Worm (Caenorhabditis elegans) whole organism, L4 larva: ENCODE measurements around the gene Y56A3A.28.

ENCODE experiments used
- F10B5.3 ChIP-seq: sonication (generic microtip); optimal IDR thresholded peaks from 2 replicates; lab custom pipeline; 2016; ENCODE audit warnings: mild to moderate bottlenecking, missing genetic modification characterization, missing compliant biosample characterization
- F26F4.8 ChIP-seq: fragments of 200-800 bp; sonication (Bioruptor generic); conservative IDR thresholded peaks from 2 replicates; pipeline ENCODE4 v1.3.6; 2022; ENCODE audit warnings: missing genetic modification characterization, missing compliant biosample characterization
- T26A8.4 ChIP-seq: fragments of 200-800 bp; sonication (Bioruptor generic); IDR thresholded peaks from 2 replicates; pipeline ENCODE4 v1.3.6; 2022; ENCODE audit warnings: missing genetic modification characterization, missing compliant biosample characterization
- Y105C5A.15 ChIP-seq: fragments of 200-800 bp; sonication (Bioruptor generic); IDR thresholded peaks from 2 replicates; pipeline ENCODE4 v1.3.6; 2022; ENCODE audit warnings: missing genetic modification characterization, missing compliant biosample characterization
- Y48G9A.11 ChIP-seq: fragments of 200-800 bp; sonication (Bioruptor generic); IDR thresholded peaks from 2 replicates; pipeline ENCODE4 v1.3.6; 2022; ENCODE audit warnings: missing genetic modification reagents, missing genetic modification characterization, missing compliant biosample characterization
- Y75B8A.6 ChIP-seq: fragments of 200-800 bp; sonication (Bioruptor generic); IDR thresholded peaks from 2 replicates; pipeline ENCODE4 v1.3.6; 2022; ENCODE audit warnings: missing genetic modification reagents, missing genetic modification characterization, missing compliant biosample characterization
- ZK337.2 ChIP-seq: fragments of 200-800 bp; sonication (Bioruptor generic); IDR thresholded peaks from 2 replicates; pipeline ENCODE4 v1.3.6; 2022; ENCODE audit warnings: missing genetic modification reagents, missing genetic modification characterization, missing compliant biosample characterization
- aha-1 ChIP-seq: fragments of 150-350 bp; peaks from one replicate; lab custom pipeline; 2014; ENCODE audit warnings: missing biosample characterization, missing genetic modification characterization
- ama-1 ChIP-seq: fragments of 150-350 bp; optimal IDR thresholded peaks from 2 replicates; lab custom pipeline; 2014; ENCODE audit warnings: inconsistent platforms, mixed read lengths
- attf-4 ChIP-seq: sonication (generic microtip); optimal IDR thresholded peaks from 3 replicates; lab custom pipeline; 2017; ENCODE audit warnings: missing biosample characterization, missing genetic modification characterization
- ceh-62 ChIP-seq: sonication (generic microtip); optimal IDR thresholded peaks from 2 replicates; lab custom pipeline; 2017; ENCODE audit warnings: missing biosample characterization, missing genetic modification characterization
- ceh-82 ChIP-seq: sonication (generic microtip); optimal IDR thresholded peaks from 2 replicates; lab custom pipeline; 2017; ENCODE audit warnings: missing biosample characterization, missing genetic modification characterization
- cey-2 ChIP-seq: sonication (generic microtip); optimal IDR thresholded peaks from 3 replicates; lab custom pipeline; 2017; ENCODE audit warnings: missing genetic modification characterization, mild to moderate bottlenecking, missing compliant biosample characterization, antibody characterized with exemption, borderline replicate concordance; ENCODE audit not compliant: insufficient read depth
- daf-16 ChIP-seq, 3 experiments: sonication (generic microtip); optimal IDR thresholded peaks; 2 replicates each; lab custom pipeline; 2016 to 2017; ENCODE audit warnings: missing genetic modification characterization in 3 of 3, missing genetic modification reagents in 3 of 3, mild to moderate bottlenecking in 2 of 3, missing compliant biosample characterization in 2 of 3, missing biosample characterization in 1 of 3, moderate library complexity in 1 of 3
- daf-8 ChIP-seq: fragments of 200-800 bp; sonication (Bioruptor generic); IDR thresholded peaks from 2 replicates; pipeline ENCODE4 v1.3.6; 2022; ENCODE audit warnings: missing genetic modification characterization, missing compliant biosample characterization
- dmd-6 ChIP-seq: fragments of 200-800 bp; sonication (Bioruptor generic); IDR thresholded peaks from 2 replicates; pipeline ENCODE4 v1.3.6; 2022; ENCODE audit warnings: missing genetic modification reagents, missing genetic modification characterization, missing compliant biosample characterization
- dmd-8 ChIP-seq: fragments of 200-800 bp; sonication (Bioruptor generic); IDR thresholded peaks from 2 replicates; pipeline ENCODE4 v1.3.6; 2022; ENCODE audit warnings: missing genetic modification characterization, missing compliant biosample characterization
- fkh-10 ChIP-seq: fragments of 150-350 bp; optimal IDR thresholded peaks from 2 replicates; lab custom pipeline; 2014; ENCODE audit warnings: missing biosample characterization, missing genetic modification reagents, missing genetic modification characterization
- fos-1 ChIP-seq: fragments of 150-350 bp; optimal IDR thresholded peaks from 2 replicates; lab custom pipeline; 2014; ENCODE audit warnings: missing biosample characterization, missing genetic modification characterization
- hlh-30 ChIP-seq: sonication (generic microtip); optimal IDR thresholded peaks from 2 replicates; lab custom pipeline; 2017; ENCODE audit warnings: antibody characterized with exemption, mild to moderate bottlenecking, missing genetic modification characterization, missing compliant biosample characterization; ENCODE audit not compliant: insufficient read depth
- lim-7 ChIP-seq: fragments of 200-800 bp; sonication (Bioruptor generic); IDR thresholded peaks from 2 replicates; pipeline ENCODE4 v1.3.6; 2022; ENCODE audit warnings: missing genetic modification characterization, missing compliant biosample characterization
- lin-1 ChIP-seq: fragments of 200-800 bp; sonication (Bioruptor generic); IDR thresholded peaks from 2 replicates; pipeline ENCODE4 v1.3.6; 2022; ENCODE audit warnings: missing genetic modification reagents, missing genetic modification characterization, missing compliant biosample characterization
- lin-13 ChIP-seq: fragments of 150-350 bp; optimal IDR thresholded peaks from 2 replicates; lab custom pipeline; 2014; ENCODE audit warnings: missing biosample characterization, missing genetic modification reagents, missing genetic modification characterization
- lin-15B ChIP-seq: fragments of 150-350 bp; sonication (generic microtip); optimal IDR thresholded peaks from 3 replicates; lab custom pipeline; 2014; ENCODE audit warnings: missing biosample characterization, missing genetic modification characterization
- lin-29 ChIP-seq: fragments of 200-800 bp; sonication (Bioruptor generic); IDR thresholded peaks from 2 replicates; pipeline ENCODE4 v1.3.6; 2022; ENCODE audit warnings: missing genetic modification reagents, missing genetic modification characterization, missing compliant biosample characterization
- lin-38 ChIP-seq: fragments of 200-800 bp; sonication (Bioruptor generic); IDR thresholded peaks from 2 replicates; pipeline ENCODE4 v1.3.6; 2022; ENCODE audit warnings: missing genetic modification reagents, missing genetic modification characterization, missing compliant biosample characterization
- lir-3 ChIP-seq: sonication (generic microtip); optimal IDR thresholded peaks from 2 replicates; lab custom pipeline; 2016; ENCODE audit warnings: mild to moderate bottlenecking, missing genetic modification characterization, missing compliant biosample characterization
- lsy-2 ChIP-seq, 2 experiments: fragments of 150-350 bp in 1 of 2; sonication (generic microtip) in 1 of 2; optimal IDR thresholded peaks; 2 replicates each; lab custom pipeline; 2014 to 2017; ENCODE audit warnings: missing biosample characterization in 2 of 2, missing genetic modification characterization in 2 of 2
- mep-1 ChIP-seq: fragments of 150-350 bp; sonication (generic microtip); optimal IDR thresholded peaks from 3 replicates; lab custom pipeline; 2014; ENCODE audit warnings: missing biosample characterization, missing genetic modification characterization
- mxl-2 ChIP-seq: fragments of 200-800 bp; sonication (Bioruptor generic); conservative IDR thresholded peaks from 2 replicates; pipeline ENCODE4 v1.3.6; 2022; ENCODE audit warnings: missing genetic modification reagents, missing genetic modification characterization, missing compliant biosample characterization
- nhr-11 ChIP-seq: fragments of 150-350 bp; optimal IDR thresholded peaks from 2 replicates; lab custom pipeline; 2014; ENCODE audit warnings: missing biosample characterization, missing genetic modification characterization
- nhr-111 ChIP-seq: fragments of 200-800 bp; sonication (Bioruptor generic); optimal IDR thresholded peaks from 2 replicates; lab custom pipeline; 2018; ENCODE audit warnings: mild to moderate bottlenecking, missing genetic modification characterization, missing compliant biosample characterization
- nhr-237 ChIP-seq: sonication (generic microtip); optimal IDR thresholded peaks from 2 replicates; lab custom pipeline; 2017; ENCODE audit warnings: missing biosample characterization, missing genetic modification characterization
- nhr-25 ChIP-seq: sonication (generic microtip); optimal IDR thresholded peaks from 2 replicates; lab custom pipeline; 2017; ENCODE audit warnings: missing genetic modification characterization, mild to moderate bottlenecking, missing compliant biosample characterization, antibody characterized with exemption, moderate library complexity, borderline replicate concordance; ENCODE audit not compliant: insufficient read depth
- nhr-28 ChIP-seq: fragments of 150-350 bp; optimal IDR thresholded peaks from 2 replicates; lab custom pipeline; 2014; ENCODE audit warnings: missing biosample characterization, missing genetic modification characterization
- nhr-48 ChIP-seq: sonication (generic microtip); optimal IDR thresholded peaks from 2 replicates; lab custom pipeline; 2016; ENCODE audit warnings: mild to moderate bottlenecking, missing genetic modification characterization, missing compliant biosample characterization
- nhr-77 ChIP-seq: fragments of 150-350 bp; optimal IDR thresholded peaks from 2 replicates; lab custom pipeline; 2014; ENCODE audit warnings: missing biosample characterization, missing genetic modification characterization
- rbr-2 ChIP-seq: sonication (generic microtip); optimal IDR thresholded peaks from 2 replicates; lab custom pipeline; 2016; ENCODE audit warnings: missing genotype, missing genetic modification characterization, missing compliant biosample characterization
- saeg-2 ChIP-seq: fragments of 200-800 bp; sonication (Bioruptor generic); IDR thresholded peaks from 2 replicates; pipeline ENCODE4 v1.3.6; 2022; ENCODE audit warnings: missing genetic modification reagents, missing genetic modification characterization, missing compliant biosample characterization
- set-16 ChIP-seq: fragments of 200-800 bp; sonication (Bioruptor generic); IDR thresholded peaks from 2 replicates; pipeline ENCODE4 v1.3.6; 2022; ENCODE audit warnings: missing genetic modification reagents, missing genetic modification characterization, missing compliant biosample characterization
- skn-1 ChIP-seq: fragments of 150-350 bp; optimal IDR thresholded peaks from 2 replicates; lab custom pipeline; 2014; ENCODE audit warnings: missing biosample characterization, missing genetic modification characterization
- spr-1 ChIP-seq: sonication (generic microtip); optimal IDR thresholded peaks from 2 replicates; lab custom pipeline; 2016; ENCODE audit warnings: mild to moderate bottlenecking, missing genetic modification characterization, missing compliant biosample characterization
- spr-3 ChIP-seq: fragments of 200-800 bp; sonication (Bioruptor generic); optimal IDR thresholded peaks from 2 replicates; lab custom pipeline; 2018; ENCODE audit warnings: mild to moderate bottlenecking, missing genetic modification characterization, missing compliant biosample characterization
- zag-1 ChIP-seq: fragments of 150-350 bp; optimal IDR thresholded peaks from 2 replicates; lab custom pipeline; 2014; ENCODE audit warnings: missing biosample characterization, missing genetic modification characterization
- zip-11 ChIP-seq: fragments of 200-800 bp; sonication (Bioruptor generic); IDR thresholded peaks from 2 replicates; pipeline ENCODE4 v1.3.6; 2022; ENCODE audit warnings: missing genetic modification characterization, missing compliant biosample characterization
- ztf-11 ChIP-seq: fragments of 150-350 bp; optimal IDR thresholded peaks from 2 replicates; lab custom pipeline; 2014; ENCODE audit warnings: missing biosample characterization, missing genetic modification characterization
- ztf-7 ChIP-seq: fragments of 150-350 bp; optimal IDR thresholded peaks from 2 replicates; lab custom pipeline; 2014; ENCODE audit warnings: missing biosample characterization, missing genetic modification characterization

Gene Y56A3A.28

ce11 chrIII:12005871-12006358 is 34.7 kb upstream of the Y56A3A.28 start:
- peak; percentile 28; the same call in 1 of the 2 replicates for TF ChIP-seq dmd-6 (GFP tag; lab: Robert Waterston, UW)
- peak; percentile 28 for TF ChIP-seq aha-1

- TF ChIP-seq nhr-28 (peak; percentile 77), hlh-30 (tag; lab: Kevin White, UChicago) (peak; percentile 50)
These were observed 33.9 kb upstream of the Y56A3A.28 start for ce11 chrIII:12005052-12005451.

ce11 chrIII:12003264-12003663 is 32.1 kb upstream of the Y56A3A.28 start:
- TF ChIP-seq lin-13 (GFP tag; lab: Kevin White, UChicago) (peak; percentile 25), lin-38 (GFP tag; lab: Robert Waterston, UW) (peak; percentile 23), attf-4 (tag; lab: Kevin White, UChicago) (no peak), ceh-82 (tag; lab: Kevin White, UChicago) (no peak), Y48G9A.11 (GFP tag; lab: Robert Waterston, UW) (no peak), daf-8 (GFP tag; lab: Robert Waterston, UW) (no peak), ZK337.2 (GFP tag; lab: Robert Waterston, UW) (no peak), cey-2 (tag; lab: Kevin White, UChicago) (no peak), zip-11 (GFP tag; lab: Robert Waterston, UW) (no peak), lin-1 (GFP tag; lab: Robert Waterston, UW) (no peak), ama-1 (no peak), F10B5.3 (tag; lab: Kevin White, UChicago) (no peak), nhr-111 (no peak), lir-3 (no peak), mep-1 (tag; lab: Kevin White, UChicago) (peak; percentile 56), T26A8.4 (GFP tag; lab: Robert Waterston, UW) (peak; percentile 46; the same call in 1 of the 2 replicates), nhr-48 (tag; lab: Kevin White, UChicago) (peak; percentile 92), nhr-25 (tag; lab: Kevin White, UChicago) (no peak), dmd-8 (GFP tag; lab: Robert Waterston, UW) (no peak), nhr-11 (tag; lab: Kevin White, UChicago) (peak; percentile 38), ztf-11 (tag; lab: Kevin White, UChicago) (no peak), nhr-77 (peak; percentile 74), F26F4.8 (GFP tag; lab: Robert Waterston, UW) (no peak), daf-16 (GFP tag; optimal IDR thresholded peaks at IDR 0.05; lab: Kevin White, UChicago) (no peak), daf-16 (tag; optimal IDR thresholded peaks at IDR 0.05; lab: Kevin White, UChicago) (peak; percentile 99), lim-7 (GFP tag; lab: Robert Waterston, UW) (no peak), set-16 (GFP tag; lab: Robert Waterston, UW) (no peak), saeg-2 (no peak), nhr-237 (tag; lab: Kevin White, UChicago) (no peak), aha-1 (no peak), ztf-7 (tag; lab: Kevin White, UChicago) (no peak), spr-1 (tag; lab: Kevin White, UChicago) (no peak), zag-1 (no peak), ceh-62 (no peak), fkh-10 (GFP tag; lab: Kevin White, UChicago) (no peak), mxl-2 (no peak), Y75B8A.6 (GFP tag; lab: Robert Waterston, UW) (no peak), skn-1 (tag; lab: Kevin White, UChicago) (no peak), fos-1 (no peak), lin-15B (tag; lab: Kevin White, UChicago) (no peak), Y105C5A.15 (GFP tag; lab: Robert Waterston, UW) (no peak), lin-29 (GFP tag; lab: Robert Waterston, UW) (no peak), rbr-2 (tag; lab: Kevin White, UChicago) (peak; percentile 24), hlh-30 (tag; lab: Kevin White, UChicago) (peak; percentile 89), lsy-2 (tag; optimal IDR thresholded peaks at IDR 0.05; lab: Kevin White, UChicago) (peak; percentile 11 to 38), spr-3 (GFP tag; lab: Kevin White, UChicago) (no peak)
